Fruit fly (Drosophila melanogaster) whole organism, wandering third instar larva: ENCODE measurements around the gene CG17375.

Source experiments
- Vsx2 ChIP-seq: fragments of 200-300, 225-300 bp; sonication (Bioruptor generic); optimal IDR thresholded peaks from 2 replicates; lab custom pipeline; 2018; ENCODE audit warnings: missing biosample characterization, missing genetic modification characterization; ENCODE audit not compliant: partially characterized antibody
- dsf ChIP-seq: sonication (Bioruptor generic); optimal IDR thresholded peaks from 2 replicates; lab custom pipeline; 2016; ENCODE audit warnings: missing biosample characterization, missing genetic modification characterization, borderline replicate concordance
- h ChIP-seq: fragments of 200-800 bp; sonication (Bioruptor generic); optimal IDR thresholded peaks from 3 replicates; lab custom pipeline; 2016; ENCODE audit warnings: missing biosample characterization, mild to moderate bottlenecking, missing genetic modification characterization
- psq ChIP-seq: fragments of 200-800 bp; sonication (Bioruptor generic); optimal IDR thresholded peaks from 3 replicates; lab custom pipeline; 2017; ENCODE audit warnings: missing biosample characterization, mild to moderate bottlenecking, missing genetic modification characterization, moderate library complexity
- usp ChIP-seq: fragments of >200 bp; optimal IDR thresholded peaks from 2 replicates; lab custom pipeline; 2017; ENCODE audit warnings: missing biosample characterization, missing genetic modification characterization
- woc ChIP-seq: sonication (Bioruptor generic); optimal IDR thresholded peaks from 2 replicates; lab custom pipeline; 2016; ENCODE audit warnings: missing biosample characterization, mild to moderate bottlenecking, missing genetic modification characterization

- TF ChIP-seq psq (GFP tag; lab: Kevin White, UChicago) (no peak), dsf (GFP tag; lab: Kevin White, UChicago) (no peak), Vsx2 (GFP tag; lab: Kevin White, UChicago) (no peak), h (GFP tag; lab: Kevin White, UChicago) (no peak), usp (GFP tag; lab: Kevin White, UChicago) (no peak), woc (GFP tag; lab: Kevin White, UChicago) (no peak)
These were observed 6.0 kb downstream of the CG17375 start for dm6 chr2L:6799551-6799950.
